Worm (Caenorhabditis elegans) whole organism, L4 larva: ENCODE data around the gene ZK637.12.

Experiments
- F26F4.8 ChIP-seq: fragments of 200-800 bp; sonication (Bioruptor generic); conservative IDR thresholded peaks from 2 replicates; pipeline ENCODE4 v1.3.6; 2022; ENCODE audit warnings: missing genetic modification characterization, missing compliant biosample characterization
- F37D6.2 ChIP-seq: sonication (generic microtip); optimal IDR thresholded peaks from 2 replicates; lab custom pipeline; 2016; ENCODE audit warnings: mild to moderate bottlenecking, missing genetic modification characterization, missing compliant biosample characterization
- F49E8.2 ChIP-seq: sonication (generic microtip); optimal IDR thresholded peaks from 2 replicates; lab custom pipeline; 2016; ENCODE audit warnings: missing compliant biosample characterization, mild to moderate bottlenecking, missing genetic modification characterization, borderline replicate concordance
- R02D3.7 ChIP-seq: fragments of 150-350 bp; sonication (generic microtip); optimal IDR thresholded peaks from 3 replicates; lab custom pipeline; 2014; ENCODE audit warnings: missing biosample characterization, missing genetic modification characterization
- T20F7.1 ChIP-seq: fragments of 200-800 bp; sonication (Bioruptor generic); optimal IDR thresholded peaks from 2 replicates; lab custom pipeline; 2018; ENCODE audit warnings: mild to moderate bottlenecking, missing genetic modification characterization, missing compliant biosample characterization
- Y105C5A.15 ChIP-seq: fragments of 200-800 bp; sonication (Bioruptor generic); IDR thresholded peaks from 2 replicates; pipeline ENCODE4 v1.3.6; 2022; ENCODE audit warnings: missing genetic modification characterization, missing compliant biosample characterization
- Y48G9A.11 ChIP-seq: fragments of 200-800 bp; sonication (Bioruptor generic); IDR thresholded peaks from 2 replicates; pipeline ENCODE4 v1.3.6; 2022; ENCODE audit warnings: missing genetic modification reagents, missing genetic modification characterization, missing compliant biosample characterization
- Y5F2A.4 ChIP-seq: fragments of 200-800 bp; sonication (Bioruptor generic); optimal IDR thresholded peaks from 2 replicates; lab custom pipeline; 2018; ENCODE audit warnings: mild to moderate bottlenecking, missing genetic modification characterization, missing compliant biosample characterization
- ZK337.2 ChIP-seq: fragments of 200-800 bp; sonication (Bioruptor generic); IDR thresholded peaks from 2 replicates; pipeline ENCODE4 v1.3.6; 2022; ENCODE audit warnings: missing genetic modification reagents, missing genetic modification characterization, missing compliant biosample characterization
- aha-1 ChIP-seq: fragments of 150-350 bp; peaks from one replicate; lab custom pipeline; 2014; ENCODE audit warnings: missing biosample characterization, missing genetic modification characterization
- aly-2 ChIP-seq: sonication (generic microtip); optimal IDR thresholded peaks from 2 replicates; lab custom pipeline; 2018; ENCODE audit warnings: missing biosample characterization, missing genetic modification characterization
- ceh-28 ChIP-seq: fragments of 150-350 bp; optimal IDR thresholded peaks from 2 replicates; lab custom pipeline; 2014; ENCODE audit warnings: missing biosample characterization, missing genetic modification reagents, missing genetic modification characterization
- ceh-32 ChIP-seq: sonication (generic microtip); optimal IDR thresholded peaks from 2 replicates; lab custom pipeline; 2016; ENCODE audit warnings: mild to moderate bottlenecking, missing genetic modification characterization, missing compliant biosample characterization; ENCODE audit not compliant: poor library complexity
- ceh-44 ChIP-seq: fragments of 200-800 bp; sonication (Bioruptor generic); IDR thresholded peaks from 2 replicates; pipeline ENCODE4 v1.3.6; 2022; ENCODE audit warnings: missing genetic modification reagents, missing genetic modification characterization, missing compliant biosample characterization
- ceh-82 ChIP-seq: sonication (generic microtip); optimal IDR thresholded peaks from 2 replicates; lab custom pipeline; 2017; ENCODE audit warnings: missing biosample characterization, missing genetic modification characterization
- daf-19 ChIP-seq: fragments of 200-800 bp; sonication (Bioruptor generic); conservative IDR thresholded peaks from 2 replicates; pipeline ENCODE4 v1.3.6; 2022; ENCODE audit warnings: missing genetic modification characterization, missing compliant biosample characterization
- dmd-9 ChIP-seq: fragments of 200-800 bp; sonication (Bioruptor generic); IDR thresholded peaks from 2 replicates; pipeline ENCODE4 v1.3.6; 2022; ENCODE audit warnings: missing genetic modification reagents, missing genetic modification characterization, missing compliant biosample characterization
- hif-1 ChIP-seq, 2 experiments: sonication (generic microtip); optimal IDR thresholded peaks; 2 replicates each; lab custom pipeline; 2016 to 2017; ENCODE audit warnings: missing compliant biosample characterization in 2 of 2, missing genetic modification characterization in 2 of 2, missing genetic modification reagents in 2 of 2, missing genotype in 2 of 2, mild to moderate bottlenecking in 1 of 2
- hlh-30 ChIP-seq: sonication (generic microtip); optimal IDR thresholded peaks from 2 replicates; lab custom pipeline; 2017; ENCODE audit warnings: antibody characterized with exemption, mild to moderate bottlenecking, missing genetic modification characterization, missing compliant biosample characterization; ENCODE audit not compliant: insufficient read depth
- hmg-1.1 ChIP-seq: fragments of 200-800 bp; sonication (Bioruptor generic); IDR thresholded peaks from 2 replicates; pipeline ENCODE4 v1.3.6; 2022; ENCODE audit warnings: missing genetic modification reagents, missing genetic modification characterization, missing compliant biosample characterization
- lin-13 ChIP-seq: fragments of 150-350 bp; optimal IDR thresholded peaks from 2 replicates; lab custom pipeline; 2014; ENCODE audit warnings: missing biosample characterization, missing genetic modification reagents, missing genetic modification characterization
- lin-15B ChIP-seq: fragments of 150-350 bp; sonication (generic microtip); optimal IDR thresholded peaks from 3 replicates; lab custom pipeline; 2014; ENCODE audit warnings: missing biosample characterization, missing genetic modification characterization
- lin-39 ChIP-seq: fragments of 150-350 bp; optimal IDR thresholded peaks from 2 replicates; lab custom pipeline; 2014; ENCODE audit warnings: missing biosample characterization, missing genetic modification reagents, missing genetic modification characterization
- lsy-2 ChIP-seq, 2 experiments: fragments of 150-350 bp in 1 of 2; sonication (generic microtip) in 1 of 2; optimal IDR thresholded peaks; 2 replicates each; lab custom pipeline; 2014 to 2017; ENCODE audit warnings: missing biosample characterization in 2 of 2, missing genetic modification characterization in 2 of 2
- madf-5 ChIP-seq, 2 experiments: fragments of 200-800 bp; sonication (Bioruptor generic); IDR thresholded peaks; 2 replicates each; pipeline ENCODE4 v1.3.6; 2022; ENCODE audit warnings: missing compliant biosample characterization in 2 of 2, missing genetic modification characterization in 2 of 2
- mdl-1 ChIP-seq, 2 experiments: fragments of 150-350 bp in 1 of 2; sonication (generic microtip) in 1 of 2; optimal IDR thresholded peaks; 2 replicates each; lab custom pipeline; 2014 to 2017; ENCODE audit warnings: missing biosample characterization in 2 of 2, missing genetic modification characterization in 2 of 2
- mdt-29 ChIP-seq: fragments of 200-800 bp; sonication (Bioruptor generic); IDR thresholded peaks from 2 replicates; pipeline ENCODE4 v1.3.6; 2022; ENCODE audit warnings: missing genetic modification reagents, missing genetic modification characterization, missing compliant biosample characterization
- mep-1 ChIP-seq: fragments of 150-350 bp; sonication (generic microtip); optimal IDR thresholded peaks from 3 replicates; lab custom pipeline; 2014; ENCODE audit warnings: missing biosample characterization, missing genetic modification characterization
- mxl-3 ChIP-seq: fragments of 200-800 bp; sonication (Bioruptor generic); optimal IDR thresholded peaks from 2 replicates; lab custom pipeline; 2018; ENCODE audit warnings: mild to moderate bottlenecking, missing genetic modification characterization, missing compliant biosample characterization
- nhr-102 ChIP-seq: sonication (generic microtip); optimal IDR thresholded peaks from 2 replicates; lab custom pipeline; 2016; ENCODE audit warnings: mild to moderate bottlenecking, missing genetic modification characterization, moderate library complexity, missing compliant biosample characterization
- nhr-11 ChIP-seq: fragments of 150-350 bp; optimal IDR thresholded peaks from 2 replicates; lab custom pipeline; 2014; ENCODE audit warnings: missing biosample characterization, missing genetic modification characterization
- nhr-25 ChIP-seq: sonication (generic microtip); optimal IDR thresholded peaks from 2 replicates; lab custom pipeline; 2017; ENCODE audit warnings: missing genetic modification characterization, mild to moderate bottlenecking, missing compliant biosample characterization, antibody characterized with exemption, moderate library complexity, borderline replicate concordance; ENCODE audit not compliant: insufficient read depth
- nhr-28 ChIP-seq: fragments of 150-350 bp; optimal IDR thresholded peaks from 2 replicates; lab custom pipeline; 2014; ENCODE audit warnings: missing biosample characterization, missing genetic modification characterization
- nhr-41 ChIP-seq: fragments of 200-800 bp; sonication (Bioruptor generic); IDR thresholded peaks from 2 replicates; pipeline ENCODE4 v1.3.6; 2022; ENCODE audit warnings: missing genetic modification reagents, missing genetic modification characterization, missing compliant biosample characterization
- nhr-48 ChIP-seq: sonication (generic microtip); optimal IDR thresholded peaks from 2 replicates; lab custom pipeline; 2016; ENCODE audit warnings: mild to moderate bottlenecking, missing genetic modification characterization, missing compliant biosample characterization
- nhr-6 ChIP-seq: fragments of 150-350 bp; optimal IDR thresholded peaks from 2 replicates; lab custom pipeline; 2014; ENCODE audit warnings: missing biosample characterization, missing genetic modification characterization
- nhr-77 ChIP-seq: fragments of 150-350 bp; optimal IDR thresholded peaks from 2 replicates; lab custom pipeline; 2014; ENCODE audit warnings: missing biosample characterization, missing genetic modification characterization
- pqm-1 ChIP-seq: sonication (generic microtip); optimal IDR thresholded peaks from 2 replicates; lab custom pipeline; 2017; ENCODE audit warnings: missing biosample characterization, missing genetic modification characterization
- set-16 ChIP-seq: fragments of 200-800 bp; sonication (Bioruptor generic); IDR thresholded peaks from 2 replicates; pipeline ENCODE4 v1.3.6; 2022; ENCODE audit warnings: missing genetic modification reagents, missing genetic modification characterization, missing compliant biosample characterization
- snpc-1.2 ChIP-seq: fragments of 200-800 bp; sonication (Bioruptor generic); IDR thresholded peaks from 2 replicates; pipeline ENCODE4 v1.3.6; 2022; ENCODE audit warnings: missing genetic modification reagents, missing genetic modification characterization, missing compliant biosample characterization
- tag-97 ChIP-seq: fragments of 200-800 bp; sonication (Bioruptor generic); IDR thresholded peaks from 2 replicates; pipeline ENCODE4 v1.3.6; 2022; ENCODE audit warnings: missing genetic modification characterization, missing compliant biosample characterization
- unc-62 ChIP-seq, 3 experiments: fragments of 150-350 bp in 1 of 3; sonication (generic microtip); optimal IDR thresholded peaks in 2 of 3; peaks in 1 of 3; 1 replicate in 1 of 3; 2 replicates in 2 of 3; lab custom pipeline; 2014 to 2017; ENCODE audit warnings: missing biosample characterization in 3 of 3, missing genetic modification characterization in 3 of 3, missing genetic modification reagents in 3 of 3, missing genotype in 1 of 3
- zfp-3 ChIP-seq: fragments of 200-800 bp; sonication (Bioruptor generic); conservative IDR thresholded peaks from 2 replicates; pipeline ENCODE4 v1.3.6; 2022; ENCODE audit warnings: missing genetic modification reagents, missing genetic modification characterization, missing compliant biosample characterization
- zip-11 ChIP-seq: fragments of 200-800 bp; sonication (Bioruptor generic); IDR thresholded peaks from 2 replicates; pipeline ENCODE4 v1.3.6; 2022; ENCODE audit warnings: missing genetic modification characterization, missing compliant biosample characterization

The ZK637.12 gene

DNA sequence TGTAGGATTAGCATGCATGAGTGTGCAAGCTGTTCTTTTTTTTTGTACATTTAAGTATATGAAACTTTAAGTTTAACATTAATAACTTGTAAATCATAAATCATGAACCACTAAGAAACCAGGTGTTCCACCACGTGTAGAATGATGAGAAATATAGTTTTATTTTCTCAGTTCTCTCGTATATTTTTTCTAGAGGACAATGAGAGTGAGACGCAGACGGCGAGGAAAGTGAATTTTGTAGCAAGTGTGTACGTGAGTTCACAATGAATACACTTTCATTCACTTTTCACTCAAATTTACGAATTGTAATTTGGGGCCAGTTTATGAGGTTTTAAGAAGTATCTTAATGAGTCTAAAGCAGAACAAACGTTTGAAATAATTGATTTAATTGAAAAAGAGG, 2.5 kb downstream of the ZK637.12 start (continued):
- TF ChIP-seq snpc-1.2 (GFP tag; lab: Robert Waterston, UW) = no peak
- peak; percentile 23 for TF ChIP-seq nhr-77 (tag; lab: Kevin White, UChicago)
- no peak for TF ChIP-seq hmg-1.1
- TF ChIP-seq R02D3.7 = no peak
- TF ChIP-seq ceh-32 (tag; lab: Kevin White, UChicago) = no peak
- no peak for TF ChIP-seq ceh-82 (tag; lab: Kevin White, UChicago)
- no peak for TF ChIP-seq nhr-6 (tag; lab: Kevin White, UChicago)
- peak; percentile 35 for TF ChIP-seq hlh-30
- no peak for TF ChIP-seq nhr-11
- TF ChIP-seq nhr-48 (tag; lab: Kevin White, UChicago) = no peak
- no peak for TF ChIP-seq lin-13 (GFP tag; lab: Kevin White, UChicago)
- TF ChIP-seq mxl-3 (GFP tag; lab: Kevin White, UChicago) = peak; percentile 69
- TF ChIP-seq F26F4.8 = no peak
- TF ChIP-seq lin-39 (tag; lab: Kevin White, UChicago) = no peak
- TF ChIP-seq F49E8.2 (tag; lab: Kevin White, UChicago) = no peak
- TF ChIP-seq pqm-1 (tag; lab: Kevin White, UChicago) = no peak
- TF ChIP-seq ZK337.2 = no peak
- no peak for TF ChIP-seq nhr-102 (tag; lab: Kevin White, UChicago)
- TF ChIP-seq lsy-2 (tag; optimal IDR thresholded peaks at IDR 0.05; lab: Kevin White, UChicago) = peak in 1 of 2 experiments; percentile 18
- no peak for TF ChIP-seq Y5F2A.4
- TF ChIP-seq daf-19 = no peak
- no peak for TF ChIP-seq tag-97
- TF ChIP-seq F37D6.2 = no peak
- TF ChIP-seq mep-1 = peak; percentile 45
- TF ChIP-seq mdl-1 (tag; optimal IDR thresholded peaks at IDR 0.05; lab: Kevin White, UChicago) = peak in 1 of 2 experiments; percentile 72
- no peak for TF ChIP-seq nhr-41 (GFP tag; lab: Robert Waterston, UW)
- TF ChIP-seq madf-5 (GFP tag; IDR thresholded peaks at IDR 0.05; lab: Robert Waterston, UW) = no peak
- TF ChIP-seq nhr-25 (tag; lab: Kevin White, UChicago) = no peak
- no peak for TF ChIP-seq set-16 (GFP tag; lab: Robert Waterston, UW)
- no peak for TF ChIP-seq mdt-29
- peak; percentile 99 for TF ChIP-seq nhr-28 (tag; lab: Kevin White, UChicago)
- peak; percentile 43 for TF ChIP-seq aha-1
- TF ChIP-seq hif-1 (tag; optimal IDR thresholded peaks at IDR 0.05; lab: Kevin White, UChicago) = peak in 1 of 2 experiments; percentile 90
- no peak for TF ChIP-seq T20F7.1 (GFP tag; lab: Kevin White, UChicago)
- no peak for TF ChIP-seq aly-2 (tag; lab: Kevin White, UChicago)
- no peak for TF ChIP-seq Y48G9A.11
- no peak for TF ChIP-seq dmd-9 (GFP tag; lab: Robert Waterston, UW)

DNA sequence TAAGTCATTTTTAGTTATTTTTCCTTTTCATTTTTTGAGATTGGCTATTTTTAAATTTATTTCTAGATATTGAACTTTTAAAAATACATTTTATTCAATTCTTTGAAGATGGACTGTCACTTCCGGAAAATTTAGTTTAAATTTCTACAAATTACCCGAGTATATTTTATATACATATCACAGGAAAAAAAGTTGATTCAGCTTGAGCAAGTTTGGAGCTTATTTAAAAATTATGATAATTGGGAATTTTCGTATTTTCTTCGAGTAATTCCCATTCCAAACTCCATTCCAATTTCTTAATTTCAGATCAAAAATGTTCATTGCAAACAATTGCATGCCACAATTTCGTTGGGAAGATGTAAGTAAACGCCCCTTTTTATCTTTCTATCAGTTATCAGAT, 5.7 kb downstream of the ZK637.12 start, which contains the start of gene arrd-15:
Gene arrd-15, plus strand, starts transcription at position 301 of the 400 bp plus-strand sequence.
- TF ChIP-seq aha-1 (peak; percentile 51), zip-11 (GFP tag; lab: Robert Waterston, UW) (no peak), zfp-3 (GFP tag; lab: Robert Waterston, UW) (no peak)
- TF ChIP-seq, all 104 proteins: peak for 1

DNA sequence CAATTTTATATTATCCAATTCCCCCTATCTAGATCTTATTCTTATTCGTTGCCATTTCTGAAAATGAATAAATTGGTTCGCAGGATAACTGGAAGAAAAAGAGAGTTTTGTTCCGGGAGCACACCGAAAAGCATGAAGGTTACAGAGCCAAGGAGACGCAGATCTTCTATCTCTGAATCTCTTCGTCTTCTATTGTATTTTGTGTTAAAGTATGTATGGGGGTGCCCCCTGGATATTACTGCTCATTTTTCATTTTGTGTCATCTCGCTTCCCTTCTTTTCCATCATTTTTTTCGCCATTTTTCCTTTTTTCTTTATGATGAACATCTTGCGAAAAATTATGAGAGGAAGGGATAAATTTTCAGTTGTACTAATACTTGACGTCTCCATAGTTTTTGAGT, 9.7 kb downstream of the ZK637.12 start:
- TF ChIP-seq Y105C5A.15 (no peak), ceh-44 (GFP tag; lab: Robert Waterston, UW) (no peak), ceh-28 (tag; lab: Kevin White, UChicago) (no peak), lin-15B (tag; lab: Kevin White, UChicago) (no peak), unc-62 (GFP tag; optimal IDR thresholded peaks at IDR 0.05 in 1 of 2; lab: Kevin White, UChicago) (peak in 1 of 2 experiments; percentile 72), unc-62 (tag; optimal IDR thresholded peaks at IDR 0.05; lab: Kevin White, UChicago) (no peak)
